Worm (Caenorhabditis elegans): ENCODE measurements around the gene C06C3.4.

DNA sequence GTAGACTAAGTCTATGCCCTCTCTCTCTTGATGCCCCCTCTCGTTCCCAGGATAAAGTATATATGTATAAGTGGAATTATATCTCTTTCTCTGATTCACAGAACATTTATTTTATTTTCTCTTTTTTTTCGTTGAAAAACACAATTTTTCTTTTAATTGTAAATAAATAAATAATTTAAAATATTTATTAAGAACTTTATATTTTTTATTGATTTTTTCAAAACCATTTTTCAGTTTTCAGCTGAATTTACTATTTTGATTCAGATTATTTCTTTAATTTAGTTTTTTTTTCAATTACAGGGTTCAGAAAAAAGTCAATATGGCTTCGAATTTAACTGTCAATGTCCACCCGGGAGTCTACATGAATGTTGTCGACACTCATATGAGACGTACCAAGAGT lies 41.7 kb upstream of the C06C3.4 start, which contains the start of gene eif-3.F:
- TF ChIP-seq W03F9.2 (tag; optimal IDR thresholded peaks at IDR 0.05) (no peak), him-1 (tag; optimal IDR thresholded peaks at IDR 0.05) (no peak), dao-5 (tag; optimal IDR thresholded peaks at IDR 0.05) (no peak)
